Fruit fly (Drosophila melanogaster) whole organism, adult: ENCODE data around the gene CG32568.

Source experiments
- CG11617 ChIP-seq: fragments of 200-800 bp; sonication (Bioruptor generic); optimal IDR thresholded peaks from 2 replicates; lab custom pipeline; 2017; ENCODE audit warnings: mild to moderate bottlenecking, missing biosample characterization, missing genetic modification reagents, missing genetic modification characterization
- cnc ChIP-seq, 2 experiments: fragments of >200 bp; optimal IDR thresholded peaks; 2 replicates each; lab custom pipeline; 2017

dm6 chrX:16774201-16775061 is 33.7 kb downstream of the CG32568 start:
- TF ChIP-seq cnc (optimal IDR thresholded peaks at IDR 0.05; lab: Kevin White, UChicago) (no peak), CG11617 (GFP tag; lab: Kevin White, UChicago) (no peak)
